Worm (Caenorhabditis elegans) whole organism, L2 larva: ENCODE results near the gene F22E5.2.
"Not testable (repeated sequence)": the region's sequence is repeated elsewhere in the genome, so short reads cannot be mapped to it uniquely, and the experiment has no call there.

Experiments
- C34F6.9 ChIP-seq: fragments of 150-350 bp; optimal IDR thresholded peaks from 2 replicates; lab custom pipeline; 2014; ENCODE audit warnings: missing biosample characterization, missing genetic modification characterization
- F13H6.1 ChIP-seq: sonication (generic microtip); optimal IDR thresholded peaks from 2 replicates; lab custom pipeline; 2016; ENCODE audit warnings: missing genetic modification characterization, missing compliant biosample characterization
- R02D3.7 ChIP-seq: fragments of 150-350 bp; optimal IDR thresholded peaks from 2 replicates; lab custom pipeline; 2014; ENCODE audit warnings: missing biosample characterization, missing genetic modification characterization
- Y55F3AM.14 ChIP-seq: fragments of 200-800 bp; sonication (Bioruptor generic); optimal IDR thresholded peaks from 2 replicates; lab custom pipeline; 2018; ENCODE audit warnings: mild to moderate bottlenecking, missing genetic modification characterization, missing compliant biosample characterization
- ZK546.5 ChIP-seq: sonication (generic microtip); optimal IDR thresholded peaks from 2 replicates; lab custom pipeline; 2017; ENCODE audit warnings: missing biosample characterization, missing genetic modification characterization
- alr-1 ChIP-seq: fragments of 150-350 bp; optimal IDR thresholded peaks from 2 replicates; lab custom pipeline; 2014; ENCODE audit warnings: missing biosample characterization, missing genetic modification characterization
- ceh-16 ChIP-seq: fragments of 150-350 bp; optimal IDR thresholded peaks from 2 replicates; lab custom pipeline; 2014; ENCODE audit warnings: missing biosample characterization, missing genetic modification characterization
- dmd-4 ChIP-seq: sonication (generic microtip); optimal IDR thresholded peaks from 2 replicates; lab custom pipeline; 2017; ENCODE audit warnings: missing biosample characterization, missing genetic modification characterization
- egl-27 ChIP-seq: sonication (generic microtip); optimal IDR thresholded peaks from 3 replicates; lab custom pipeline; 2017; ENCODE audit warnings: missing biosample characterization, missing genetic modification reagents, missing genetic modification characterization
- elt-1 ChIP-seq: fragments of 150-350 bp; optimal IDR thresholded peaks from 2 replicates; lab custom pipeline; 2014; ENCODE audit warnings: missing biosample characterization, missing genetic modification characterization
- fos-1 ChIP-seq: fragments of 150-350 bp; optimal IDR thresholded peaks from 2 replicates; lab custom pipeline; 2014; ENCODE audit warnings: missing biosample characterization, missing genetic modification characterization
- gmeb-1 ChIP-seq: fragments of 150-350 bp; optimal IDR thresholded peaks from 2 replicates; lab custom pipeline; 2014; ENCODE audit warnings: missing biosample characterization, missing genetic modification characterization
- lin-11 ChIP-seq: fragments of 150-350 bp; sonication (generic microtip); optimal IDR thresholded peaks from 2 replicates; lab custom pipeline; 2014; ENCODE audit warnings: missing biosample characterization, missing genetic modification characterization, inconsistent platforms, mixed read lengths
- lin-13 ChIP-seq: fragments of 150-350 bp; optimal IDR thresholded peaks from 2 replicates; lab custom pipeline; 2014; ENCODE audit warnings: missing biosample characterization, missing genetic modification reagents, missing genetic modification characterization
- lsy-2 ChIP-seq, 2 experiments: fragments of 150-350 bp in 1 of 2; sonication (generic microtip) in 1 of 2; optimal IDR thresholded peaks; 2 replicates each; lab custom pipeline; 2014 to 2017; ENCODE audit warnings: missing biosample characterization in 2 of 2, missing genetic modification characterization in 2 of 2
- mab-5 ChIP-seq: fragments of 150-350 bp; optimal IDR thresholded peaks from 2 replicates; lab custom pipeline; 2014; ENCODE audit warnings: missing biosample characterization, missing genetic modification characterization
- mdl-1 ChIP-seq, 2 experiments: fragments of 150-350 bp in 1 of 2; sonication (generic microtip) in 1 of 2; optimal IDR thresholded peaks; 2 replicates each; lab custom pipeline; 2017; ENCODE audit warnings: missing biosample characterization in 2 of 2, missing genetic modification characterization in 2 of 2
- nhr-11 ChIP-seq: fragments of 150-350 bp; optimal IDR thresholded peaks from 2 replicates; lab custom pipeline; 2014; ENCODE audit warnings: missing biosample characterization, missing genetic modification characterization
- nhr-21 ChIP-seq: fragments of 150-350 bp; optimal IDR thresholded peaks from 2 replicates; lab custom pipeline; 2014; ENCODE audit warnings: missing biosample characterization, missing genetic modification characterization
- nhr-23 ChIP-seq: fragments of 150-350 bp; optimal IDR thresholded peaks from 2 replicates; lab custom pipeline; 2014; ENCODE audit warnings: missing biosample characterization, missing genetic modification reagents, missing genetic modification characterization
- nhr-237 ChIP-seq: fragments of 150-350 bp; optimal IDR thresholded peaks from 2 replicates; lab custom pipeline; 2014; ENCODE audit warnings: missing biosample characterization, missing genetic modification characterization
- nhr-25 ChIP-seq: fragments of 150-350 bp; sonication (generic microtip); optimal IDR thresholded peaks from 3 replicates; lab custom pipeline; 2014; ENCODE audit warnings: missing biosample characterization, missing genetic modification characterization
- nhr-6 ChIP-seq: fragments of 150-350 bp; optimal IDR thresholded peaks from 2 replicates; lab custom pipeline; 2014; ENCODE audit warnings: missing biosample characterization, missing genetic modification characterization
- nhr-77 ChIP-seq: fragments of 150-350 bp; optimal IDR thresholded peaks from 2 replicates; lab custom pipeline; 2014; ENCODE audit warnings: missing biosample characterization, missing genetic modification characterization
- peb-1 ChIP-seq: fragments of 150-350 bp; optimal IDR thresholded peaks from 2 replicates; lab custom pipeline; 2014; ENCODE audit warnings: missing biosample characterization, missing genetic modification characterization
- sem-4 ChIP-seq: fragments of 150-350 bp; optimal IDR thresholded peaks from 2 replicates; lab custom pipeline; 2014; ENCODE audit warnings: missing biosample characterization, missing genetic modification reagents, missing genetic modification characterization
- skn-1 ChIP-seq: sonication (generic microtip); optimal IDR thresholded peaks from 2 replicates; lab custom pipeline; 2017; ENCODE audit warnings: missing biosample characterization, missing genetic modification characterization
- sma-3 ChIP-seq: sonication (generic microtip); optimal IDR thresholded peaks from 2 replicates; lab custom pipeline; 2016; ENCODE audit warnings: missing genetic modification reagents, missing genetic modification characterization, missing compliant biosample characterization
- sma-9 ChIP-seq, 2 experiments: fragments of 150-350 bp in 1 of 2; sonication (generic microtip) in 1 of 2; optimal IDR thresholded peaks; 2 replicates each; lab custom pipeline; 2014 to 2016; ENCODE audit warnings: missing genetic modification characterization in 2 of 2, mild to moderate bottlenecking in 1 of 2, missing biosample characterization in 1 of 2, missing compliant biosample characterization in 1 of 2, missing genetic modification reagents in 1 of 2, moderate library complexity in 1 of 2
- snpc-4 ChIP-seq: fragments of 150-350 bp; optimal IDR thresholded peaks from 2 replicates; lab custom pipeline; 2014; ENCODE audit warnings: missing biosample characterization, missing genetic modification characterization
- zag-1 ChIP-seq: fragments of 150-350 bp; optimal IDR thresholded peaks from 2 replicates; lab custom pipeline; 2014; ENCODE audit warnings: missing biosample characterization, missing genetic modification characterization
- ztf-1 ChIP-seq: fragments of 200-800 bp; sonication (Bioruptor generic); conservative IDR thresholded peaks from 2 replicates; pipeline ENCODE4 v1.3.6; 2022; ENCODE audit warnings: missing genetic modification characterization, missing compliant biosample characterization
- ztf-11 ChIP-seq: sonication (generic microtip); optimal IDR thresholded peaks from 2 replicates; lab custom pipeline; 2017; ENCODE audit warnings: missing biosample characterization, missing genetic modification characterization
- ztf-4 ChIP-seq: fragments of 150-350 bp; optimal IDR thresholded peaks from 2 replicates; lab custom pipeline; 2014; ENCODE audit warnings: missing biosample characterization, missing genetic modification characterization

F22E5.2 gene

DNA sequence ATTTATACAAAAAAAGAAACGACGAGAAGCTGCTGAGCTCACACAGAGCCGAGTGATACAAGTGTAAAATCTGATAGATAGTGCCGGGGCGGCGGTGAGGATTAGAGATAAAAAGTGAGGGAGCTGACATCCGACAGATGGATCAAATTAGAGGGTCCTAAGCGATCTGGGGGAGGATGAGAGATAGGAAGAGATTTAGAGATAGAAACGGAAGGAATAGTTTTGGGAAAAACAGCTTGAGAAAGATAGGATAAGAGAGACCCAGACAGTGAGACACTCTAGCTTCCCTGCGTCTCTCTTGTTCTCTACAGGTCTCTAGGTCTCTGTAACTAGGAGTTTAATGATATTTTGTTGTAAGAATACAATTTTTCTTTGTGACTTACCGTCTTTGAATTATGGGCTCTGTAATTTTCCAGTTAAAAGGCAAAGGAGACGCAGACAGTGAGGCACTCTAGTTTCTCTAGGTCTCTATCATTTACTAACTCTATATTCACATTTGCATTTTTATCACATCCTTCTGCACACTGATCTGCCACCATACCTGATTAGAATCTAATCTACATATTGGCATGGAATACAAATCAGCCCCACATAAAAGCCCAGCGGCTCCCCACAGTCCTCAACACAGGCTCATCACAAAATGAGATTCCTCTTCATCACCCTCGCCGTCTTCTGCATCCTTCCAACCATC is 21.9 kb downstream of the F22E5.2 start, which contains the start of the genes sup-9 and nspf-1:
Gene sup-9 (minus strand): TSS at position 43 of the 691 bp plus-strand sequence.
Gene nspf-1 (plus strand): TSS at position 641 of the 691 bp plus-strand sequence.
- peak; percentile 44 for TF ChIP-seq F13H6.1 (tag; lab: Kevin White, UChicago)
- TF ChIP-seq zag-1 (tag; lab: Kevin White, UChicago), result no peak
- no peak for TF ChIP-seq snpc-4
- TF ChIP-seq sma-9 (GFP tag; optimal IDR thresholded peaks at IDR 0.05; lab: Kevin White, UChicago), result peak; percentile 49
- TF ChIP-seq sma-9 (tag; optimal IDR thresholded peaks at IDR 0.05; lab: Kevin White, UChicago), result no peak
- peak; percentile 26 for TF ChIP-seq C34F6.9 (tag; lab: Kevin White, UChicago)
- TF ChIP-seq lin-13 (GFP tag; lab: Kevin White, UChicago), result peak; percentile 59
- TF ChIP-seq lsy-2 (tag; optimal IDR thresholded peaks at IDR 0.05; lab: Kevin White, UChicago), result peak in 1 of 2 experiments; percentile 28
- TF ChIP-seq dmd-4 (tag; lab: Kevin White, UChicago), result no peak
- peak; percentile 24 for TF ChIP-seq sem-4 (tag; lab: Kevin White, UChicago)
- TF ChIP-seq, all 48 proteins: peak for 6

DNA sequence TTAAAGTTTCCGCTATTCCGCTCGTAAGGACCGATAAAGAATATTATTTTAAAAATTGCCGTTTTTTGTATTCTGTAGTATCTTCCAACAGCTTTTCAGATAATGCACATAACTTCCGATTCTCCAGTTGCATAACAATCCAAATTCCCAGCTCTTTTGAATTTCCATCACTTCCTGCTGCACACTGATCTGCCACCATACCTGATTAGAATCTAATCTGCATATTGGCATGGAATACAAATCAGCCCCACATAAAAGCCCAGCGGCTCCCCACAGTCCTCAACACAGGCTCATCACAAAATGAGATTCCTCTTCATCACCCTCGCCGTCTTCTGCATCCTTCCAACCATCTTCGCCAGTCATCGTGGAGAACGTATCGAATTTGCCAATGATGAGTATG is 23.4 kb downstream of the F22E5.2 start, which contains the start of gene nspf-2:
Gene nspf-2 (plus strand): TSS at position 301 of the 400 bp plus-strand sequence.
- not testable (repeated sequence) for TF ChIP-seq sma-3 (GFP tag; lab: Kevin White, UChicago); peb-1 (tag; lab: Kevin White, UChicago); ceh-16 (tag; lab: Kevin White, UChicago)

DNA sequence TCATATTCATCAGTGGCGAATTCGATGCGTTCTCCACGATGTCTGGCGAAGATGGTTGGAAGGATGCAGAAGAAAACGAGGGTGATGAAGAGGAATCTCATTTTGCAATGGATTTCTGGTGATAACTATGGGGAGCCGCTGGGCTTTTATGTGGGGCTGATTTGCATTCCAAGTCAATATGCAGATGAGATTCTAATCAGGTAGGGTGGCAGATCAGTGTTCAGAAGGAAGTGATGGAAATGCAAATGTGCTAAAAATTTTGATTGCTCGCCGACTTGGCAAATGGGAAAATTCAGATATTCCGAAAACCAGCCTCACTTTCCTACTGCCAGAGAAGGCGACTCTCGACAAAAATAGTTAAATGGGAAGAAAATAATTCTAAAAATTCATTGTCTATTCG is 24.9 kb downstream of the F22E5.2 start, which contains the start of gene nspf-3:
Gene nspf-3 (minus strand): TSS at position 101 of the 400 bp plus-strand sequence.
- TF ChIP-seq F13H6.1 (tag; lab: Kevin White, UChicago) (no peak), R02D3.7 (tag; lab: Kevin White, UChicago) (no peak), ztf-1 (GFP tag; lab: Robert Waterston, UW) (no peak), lin-13 (GFP tag; lab: Kevin White, UChicago) (no peak), nhr-21 (no peak), skn-1 (no peak), ceh-16 (tag; lab: Kevin White, UChicago) (no peak), ZK546.5 (tag; lab: Kevin White, UChicago) (no peak), mdl-1 (tag; optimal IDR thresholded peaks at IDR 0.05; lab: Kevin White, UChicago) (no peak), egl-27 (tag; lab: Kevin White, UChicago) (no peak), Y55F3AM.14 (GFP tag; lab: Kevin White, UChicago) (no peak), nhr-77 (tag; lab: Kevin White, UChicago) (no peak), peb-1 (tag; lab: Kevin White, UChicago) (no peak)
- TF ChIP-seq, all 48 proteins: peak for 0

DNA sequence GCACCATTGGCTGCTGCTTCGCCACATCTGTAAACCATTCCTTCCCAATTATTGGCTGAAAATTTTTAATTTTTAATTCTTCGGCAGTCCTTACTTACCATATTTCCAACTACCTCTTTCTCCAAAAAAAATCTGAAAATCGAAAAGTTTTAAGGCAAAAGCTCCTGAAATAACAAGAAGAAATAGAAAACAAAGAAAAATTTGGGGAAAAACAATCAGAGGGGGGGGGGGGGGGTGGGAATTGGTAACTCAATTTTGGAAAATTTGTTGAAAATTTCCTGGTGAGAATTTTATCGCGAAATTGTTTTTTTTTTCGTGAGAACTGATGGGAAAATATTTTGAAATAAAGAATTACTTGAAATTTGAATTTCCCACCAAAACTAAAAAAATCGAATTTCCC is 27.3 kb downstream of the F22E5.2 start, which contains the start of gene set-11:
Gene set-11 (minus strand): TSS at position 101 of the 400 bp plus-strand sequence.
- TF ChIP-seq nhr-77 (tag; lab: Kevin White, UChicago) (no peak), sma-9 (GFP tag; optimal IDR thresholded peaks at IDR 0.05; lab: Kevin White, UChicago) (no peak), sma-9 (tag; optimal IDR thresholded peaks at IDR 0.05; lab: Kevin White, UChicago) (no peak), C34F6.9 (tag; lab: Kevin White, UChicago) (no peak), ztf-4 (tag; lab: Kevin White, UChicago) (no peak), elt-1 (tag; lab: Kevin White, UChicago) (no peak), ztf-11 (no peak)
- TF ChIP-seq, all 48 proteins: peak for 0

DNA sequence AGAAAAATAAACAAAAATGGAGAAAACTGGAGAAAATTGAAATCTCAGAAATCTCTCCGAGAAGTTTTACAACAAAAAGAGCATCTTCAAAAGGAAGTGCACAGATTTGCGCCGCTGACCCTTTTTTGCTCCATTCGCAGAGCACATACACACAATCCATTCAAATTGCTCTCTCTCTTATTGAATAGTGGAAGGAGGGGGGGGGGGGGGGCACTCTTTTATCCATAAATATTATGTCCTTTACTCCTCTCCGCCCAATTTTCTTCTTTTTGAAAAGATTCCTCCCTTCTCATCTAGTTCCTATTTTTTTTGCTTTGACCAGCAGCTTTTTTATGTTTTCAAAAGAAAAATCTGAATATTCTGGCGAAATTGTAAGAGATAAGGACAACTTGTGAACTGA is 29.9 kb downstream of the F22E5.2 start:
- no peak for TF ChIP-seq sma-9 (GFP tag; optimal IDR thresholded peaks at IDR 0.05; lab: Kevin White, UChicago)
- TF ChIP-seq sma-9 (tag; optimal IDR thresholded peaks at IDR 0.05; lab: Kevin White, UChicago), result no peak
- peak; percentile 22 for TF ChIP-seq F13H6.1 (tag; lab: Kevin White, UChicago)

DNA sequence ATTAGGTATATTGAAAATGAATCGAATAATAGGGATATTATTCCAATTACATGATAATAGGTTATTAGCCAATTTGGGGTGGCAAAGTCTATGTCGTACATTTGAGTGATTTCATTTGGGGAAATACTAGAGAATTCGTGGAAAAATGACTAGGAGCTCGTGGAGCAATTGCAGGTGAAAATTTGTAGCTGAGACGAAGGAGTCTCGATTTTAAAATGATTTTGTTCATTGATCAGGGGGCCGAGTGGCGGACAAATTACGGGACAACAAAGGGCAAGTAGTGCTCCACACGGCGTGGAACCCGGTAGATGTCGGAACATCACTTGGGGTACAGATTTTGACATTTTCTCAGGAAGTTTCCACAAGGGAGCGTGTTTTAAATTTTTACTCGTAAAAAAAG is 33.2 kb downstream of the F22E5.2 start, which contains the start of gene sri-62:
Gene sri-62 (minus strand): TSS at position 101 of the 400 bp plus-strand sequence.
- TF ChIP-seq nhr-23 (tag; lab: Kevin White, UChicago) (no peak), sma-3 (GFP tag; lab: Kevin White, UChicago) (no peak), nhr-11 (tag; lab: Kevin White, UChicago) (no peak), lin-11 (no peak), nhr-6 (no peak), lin-13 (GFP tag; lab: Kevin White, UChicago) (no peak), dmd-4 (tag; lab: Kevin White, UChicago) (no peak), mab-5 (tag; lab: Kevin White, UChicago) (no peak), fos-1 (tag; lab: Kevin White, UChicago) (no peak), ZK546.5 (tag; lab: Kevin White, UChicago) (no peak), sma-9 (GFP tag; optimal IDR thresholded peaks at IDR 0.05; lab: Kevin White, UChicago) (no peak), sma-9 (tag; optimal IDR thresholded peaks at IDR 0.05; lab: Kevin White, UChicago) (no peak), peb-1 (tag; lab: Kevin White, UChicago) (no peak), gmeb-1 (tag; lab: Kevin White, UChicago) (no peak), nhr-25 (tag; lab: Kevin White, UChicago) (no peak), snpc-4 (no peak), egl-27 (tag; lab: Kevin White, UChicago) (no peak), nhr-237 (tag; lab: Kevin White, UChicago) (no peak), skn-1 (no peak), nhr-77 (tag; lab: Kevin White, UChicago) (no peak), alr-1 (no peak)
